Fruit fly (Drosophila melanogaster): ENCODE measurements around the gene CG14265.

Gene CG14265

dm6 chrX:3205887-3206794 lies 30.3 kb downstream of the CG14265 start (continued):
- TF ChIP-seq Nf-YC (tag; optimal IDR thresholded peaks at IDR 0.05) = no peak
- TF ChIP-seq B-H1 (GFP tag; IDR thresholded peaks at IDR 0.05) = peak; percentile 62
- peak; percentile 19 for TF ChIP-seq HmgD (GFP tag; optimal IDR thresholded peaks at IDR 0.05)
- TF ChIP-seq CG15601 (tag; optimal IDR thresholded peaks at IDR 0.05) = peak; percentile 5
- TF ChIP-seq lmd (GFP tag; IDR thresholded peaks at IDR 0.05) = peak; percentile 75
- peak; percentile 8 for TF ChIP-seq CG31365 (tag; optimal IDR thresholded peaks at IDR 0.05)
- TF ChIP-seq CG8765 (GFP tag; IDR thresholded peaks at IDR 0.05) = no peak
- no peak for TF ChIP-seq CG15696 (tag; optimal IDR thresholded peaks at IDR 0.05)
- TF ChIP-seq psq (GFP tag; optimal IDR thresholded peaks at IDR 0.05) = no peak
- peak; percentile 63; the same call in 2 of the 3 replicates for TF ChIP-seq Mrtf (GFP tag; IDR thresholded peaks at IDR 0.05)
- no peak for TF ChIP-seq Hr39 (optimal IDR thresholded peaks at IDR 0.05)
- peak; percentile 36; the same call in 1 of the 2 replicates for TF ChIP-seq CG6272 (GFP tag; IDR thresholded peaks at IDR 0.05)
- TF ChIP-seq ro (GFP tag; IDR thresholded peaks at IDR 0.05) = 0 out of 2 replicates have a peak, but pooled peaks have one; percentile 50
- peak; percentile 55 for TF ChIP-seq maf-S (GFP tag; optimal IDR thresholded peaks at IDR 0.05)
- no peak for TF ChIP-seq fd64A (GFP tag; optimal IDR thresholded peaks at IDR 0.05)
- peak; percentile 68 for TF ChIP-seq CG11504 (tag; optimal IDR thresholded peaks at IDR 0.05)
- no peak for TF ChIP-seq Atf3 (GFP tag; optimal IDR thresholded peaks at IDR 0.05)
- TF ChIP-seq NK7.1 (GFP tag; optimal IDR thresholded peaks at IDR 0.05) = peak; percentile 54
- no peak for TF ChIP-seq Hmx (GFP tag; optimal IDR thresholded peaks at IDR 0.05)
- TF ChIP-seq CG10565 (GFP tag; optimal IDR thresholded peaks at IDR 0.05) = no peak
- peak; percentile 0 for TF ChIP-seq CG4854 (GFP tag; optimal IDR thresholded peaks at IDR 0.05)
- peak; percentile 90 for TF ChIP-seq Fer1 (GFP tag; optimal IDR thresholded peaks at IDR 0.05)
- TF ChIP-seq CG13894 (tag; optimal IDR thresholded peaks at IDR 0.05) = peak; percentile 52
- no peak for TF ChIP-seq ftz-f1 (GFP tag; optimal IDR thresholded peaks at IDR 0.05)
- no peak for TF ChIP-seq run (tag; optimal IDR thresholded peaks at IDR 0.05)
- TF ChIP-seq Awh (GFP tag; IDR thresholded peaks at IDR 0.05) = peak; percentile 78
- TF ChIP-seq Ada2b (GFP tag; IDR thresholded peaks at IDR 0.05) = peak; percentile 85
- TF ChIP-seq pita (GFP tag; optimal IDR thresholded peaks at IDR 0.05) = no peak
- no peak for TF ChIP-seq CG4360 (GFP tag; IDR thresholded peaks at IDR 0.05)
- TF ChIP-seq CG15514 (GFP tag; optimal IDR thresholded peaks at IDR 0.05) = peak; percentile 60
- TF ChIP-seq CG9609 (GFP tag; optimal IDR thresholded peaks at IDR 0.05) = peak; percentile 60
- peak; percentile 18 for TF ChIP-seq CG4282 (GFP tag; optimal IDR thresholded peaks at IDR 0.05)
- peak; percentile 58 for TF ChIP-seq CG18619 (GFP tag; optimal IDR thresholded peaks at IDR 0.05)
- TF ChIP-seq Dek (tag; optimal IDR thresholded peaks at IDR 0.05) = peak; percentile 38
- TF ChIP-seq CG8388 (GFP tag; optimal IDR thresholded peaks at IDR 0.05) = no peak
- no peak for TF ChIP-seq CG9797 (GFP tag; optimal IDR thresholded peaks at IDR 0.05)
- peak; percentile 47; the same call in 1 of the 2 replicates for TF ChIP-seq CG14667 (GFP tag; IDR thresholded peaks at IDR 0.05)
- peak; percentile 76 for TF ChIP-seq BtbVII (GFP tag; optimal IDR thresholded peaks at IDR 0.05)
- no peak for TF ChIP-seq CG3726 (GFP tag; IDR thresholded peaks at IDR 0.05)
- TF ChIP-seq Elba2 (GFP tag; optimal IDR thresholded peaks at IDR 0.05) = no peak
- peak; percentile 53 for TF ChIP-seq Hr3 (GFP tag; optimal IDR thresholded peaks at IDR 0.05)
- peak; percentile 27 for TF ChIP-seq Side (GFP tag; optimal IDR thresholded peaks at IDR 0.05)
- peak; percentile 41 for TF ChIP-seq bab2 (GFP tag; optimal IDR thresholded peaks at IDR 0.05)
- TF ChIP-seq CG18599 (GFP tag; optimal IDR thresholded peaks at IDR 0.05) = peak; percentile 91
- peak; percentile 68 for TF ChIP-seq CG7786 (GFP tag; optimal IDR thresholded peaks at IDR 0.05)
- 0 out of 2 replicates have a peak, but pooled peaks have one; percentile 49 for TF ChIP-seq gt (GFP tag; IDR thresholded peaks at IDR 0.05)
- peak; percentile 61 for TF ChIP-seq klu (GFP tag; IDR thresholded peaks at IDR 0.05)
- peak; percentile 79 for TF ChIP-seq Hmr (GFP tag; optimal IDR thresholded peaks at IDR 0.05)
- no peak for TF ChIP-seq Ets97D (GFP tag; optimal IDR thresholded peaks at IDR 0.05)
- TF ChIP-seq MBD-R2 (GFP tag; IDR thresholded peaks at IDR 0.05) = peak; percentile 37; the same call in 1 of the 2 replicates
